Fruit fly (Drosophila melanogaster) whole organism, prepupa: ENCODE results near the gene Trm1.

Source experiments
- Blimp-1 ChIP-seq: fragments of 200-800 bp; sonication (Bioruptor generic); optimal IDR thresholded peaks from 3 replicates; lab custom pipeline; 2017; ENCODE audit warnings: missing biosample characterization, missing genetic modification characterization, mild to moderate bottlenecking, moderate library complexity, missing genetic modification reagents
- CG10631 ChIP-seq: fragments of 200-800 bp; sonication (Bioruptor generic); optimal IDR thresholded peaks from 2 replicates; lab custom pipeline; 2016; ENCODE audit warnings: missing biosample characterization, missing genetic modification characterization
- CG10669 ChIP-seq: fragments of 200-800 bp; sonication (Bioruptor generic); optimal IDR thresholded peaks from 3 replicates; lab custom pipeline; 2018; ENCODE audit warnings: missing biosample characterization, mild to moderate bottlenecking, missing genetic modification characterization, moderate library complexity
- CG11294 ChIP-seq: fragments of 200-800 bp; sonication (Bioruptor generic); IDR thresholded peaks from 2 replicates; pipeline ENCODE4 v1.3.6; 2022; ENCODE audit warnings: missing biosample characterization, missing genetic modification characterization
- CG11762 ChIP-seq: fragments of 200-800 bp; sonication (Bioruptor generic); optimal IDR thresholded peaks from 3 replicates; lab custom pipeline; 2016; ENCODE audit warnings: missing biosample characterization, missing genetic modification characterization; ENCODE audit not compliant: insufficient read depth
- CG11902 ChIP-seq: fragments of 200-800 bp; sonication (Bioruptor generic); optimal IDR thresholded peaks from 3 replicates; lab custom pipeline; 2016; ENCODE audit warnings: missing biosample characterization, missing genetic modification characterization
- CG15336 ChIP-seq: fragments of 200-800 bp; sonication (Bioruptor generic); IDR thresholded peaks from 2 replicates; pipeline ENCODE4 v1.3.6; 2022; ENCODE audit warnings: missing biosample characterization, missing genetic modification characterization
- CG1621 ChIP-seq: fragments of 200-800 bp; sonication (Bioruptor generic); optimal IDR thresholded peaks from 3 replicates; lab custom pipeline; 2018; ENCODE audit warnings: missing biosample characterization, mild to moderate bottlenecking, missing genetic modification characterization
- CG32006 ChIP-seq: fragments of 200-800 bp; sonication (Bioruptor generic); optimal IDR thresholded peaks from 3 replicates; lab custom pipeline; 2017; ENCODE audit warnings: missing biosample characterization, mild to moderate bottlenecking, missing genetic modification characterization
- CG34406 ChIP-seq: fragments of 200-800 bp; sonication (Bioruptor generic); optimal IDR thresholded peaks from 3 replicates; lab custom pipeline; 2016; ENCODE audit warnings: missing biosample characterization, missing genetic modification characterization
- CG6163 ChIP-seq: fragments of 200-800 bp; sonication (Bioruptor generic); IDR thresholded peaks from 3 replicates; pipeline ENCODE4 v1.3.6; 2022; ENCODE audit warnings: missing biosample characterization, missing genetic modification characterization
- CG6792 ChIP-seq: fragments of 200-800 bp; sonication (Bioruptor generic); optimal IDR thresholded peaks from 3 replicates; lab custom pipeline; 2016; ENCODE audit warnings: missing biosample characterization, missing genetic modification characterization
- CG6854 ChIP-seq: fragments of 200-800 bp; sonication (Bioruptor generic); optimal IDR thresholded peaks from 2 replicates; lab custom pipeline; 2017; ENCODE audit warnings: missing biosample characterization, mild to moderate bottlenecking, missing genetic modification characterization
- CG8119 ChIP-seq: fragments of 200-800 bp; sonication (Bioruptor generic); IDR thresholded peaks from 3 replicates; pipeline ENCODE4 v1.3.6; 2022; ENCODE audit warnings: missing biosample characterization, missing genetic modification characterization
- CG9139 ChIP-seq: fragments of 200-800 bp; sonication (Bioruptor generic); optimal IDR thresholded peaks from 3 replicates; lab custom pipeline; 2017; ENCODE audit warnings: missing biosample characterization, mild to moderate bottlenecking, missing genetic modification characterization
- Eip78C ChIP-seq: fragments of 200-800 bp; sonication (Bioruptor generic); peaks from one replicate; lab custom pipeline; 2016; ENCODE audit warnings: missing biosample characterization, missing genetic modification characterization
- Eip93F ChIP-seq: fragments of 200-800 bp; sonication (Bioruptor generic); optimal IDR thresholded peaks from 2 replicates; lab custom pipeline; 2016; ENCODE audit warnings: missing biosample characterization, mild to moderate bottlenecking, missing genetic modification characterization
- Ets21C ChIP-seq: fragments of 200-800 bp; sonication (Bioruptor generic); optimal IDR thresholded peaks from 3 replicates; lab custom pipeline; 2016; ENCODE audit warnings: missing biosample characterization, missing genetic modification characterization
- Ets96B ChIP-seq: fragments of 200-800 bp; optimal IDR thresholded peaks from 2 replicates; lab custom pipeline; 2019; ENCODE audit warnings: missing biosample characterization, mild to moderate bottlenecking, missing genetic modification characterization, moderate library complexity
- Hr38 ChIP-seq: sonication (Bioruptor generic); optimal IDR thresholded peaks from 2 replicates; lab custom pipeline; 2016; ENCODE audit warnings: missing biosample characterization, missing genetic modification characterization
- Hr39 ChIP-seq: fragments of 200-800 bp; sonication (Bioruptor generic); optimal IDR thresholded peaks from 2 replicates; lab custom pipeline; 2016; ENCODE audit warnings: missing biosample characterization, missing genetic modification characterization
- Hr4 ChIP-seq: fragments of 200-800 bp; sonication (Bioruptor generic); optimal IDR thresholded peaks from 3 replicates; lab custom pipeline; 2016; ENCODE audit warnings: missing biosample characterization, missing genetic modification characterization
- Lpt ChIP-seq: fragments of 200-800 bp; sonication (Bioruptor generic); optimal IDR thresholded peaks from 3 replicates; lab custom pipeline; 2016; ENCODE audit warnings: missing biosample characterization, missing genetic modification characterization
- Met ChIP-seq: fragments of 200-800 bp; sonication (Bioruptor generic); optimal IDR thresholded peaks from 3 replicates; lab custom pipeline; 2016; ENCODE audit warnings: missing biosample characterization, missing genetic modification characterization
- OdsH ChIP-seq: fragments of 200-800 bp; sonication (Bioruptor generic); optimal IDR thresholded peaks from 3 replicates; lab custom pipeline; 2016; ENCODE audit warnings: missing biosample characterization, missing genetic modification characterization
- Smox ChIP-seq: fragments of 200-800 bp; sonication (Bioruptor generic); optimal IDR thresholded peaks from 3 replicates; lab custom pipeline; 2016; ENCODE audit warnings: missing biosample characterization, missing genetic modification characterization
- achi ChIP-seq: fragments of 200-800 bp; sonication (Bioruptor generic); optimal IDR thresholded peaks from 3 replicates; lab custom pipeline; 2016; ENCODE audit warnings: missing biosample characterization, missing genetic modification characterization
- acj6 ChIP-seq: fragments of 200-800 bp; sonication (Bioruptor generic); optimal IDR thresholded peaks from 3 replicates; lab custom pipeline; 2016; ENCODE audit warnings: missing biosample characterization, missing genetic modification characterization
- cyc ChIP-seq: fragments of 200-800 bp; sonication (Bioruptor generic); optimal IDR thresholded peaks from 3 replicates; lab custom pipeline; 2016; ENCODE audit warnings: missing biosample characterization, missing genetic modification characterization
- dac ChIP-seq: fragments of 200-800 bp; sonication (Bioruptor generic); optimal IDR thresholded peaks from 2 replicates; lab custom pipeline; 2017; ENCODE audit warnings: missing biosample characterization, mild to moderate bottlenecking, missing genetic modification characterization
- dsx ChIP-seq: fragments of 200-800 bp; optimal IDR thresholded peaks from 3 replicates; lab custom pipeline; 2019; ENCODE audit warnings: missing biosample characterization, mild to moderate bottlenecking, missing genetic modification characterization, moderate library complexity; ENCODE audit not compliant: poor library complexity, severe bottlenecking
- eg ChIP-seq: fragments of 200-800 bp; sonication (Bioruptor generic); IDR thresholded peaks from 3 replicates; pipeline ENCODE4 v1.3.6; 2022; ENCODE audit warnings: missing biosample characterization, missing genetic modification characterization
- fd85E ChIP-seq: fragments of 200-800 bp; sonication (Bioruptor generic); optimal IDR thresholded peaks from 3 replicates; lab custom pipeline; 2016; ENCODE audit warnings: missing biosample characterization, missing genetic modification characterization
- fkh ChIP-seq: fragments of 200-800 bp; sonication (Bioruptor generic); optimal IDR thresholded peaks from 3 replicates; lab custom pipeline; 2017; ENCODE audit warnings: missing biosample characterization, mild to moderate bottlenecking, missing genetic modification characterization, moderate library complexity
- lz ChIP-seq: fragments of 200-800 bp; sonication (Bioruptor generic); optimal IDR thresholded peaks from 3 replicates; lab custom pipeline; 2016; ENCODE audit warnings: missing biosample characterization, missing genetic modification characterization
- net ChIP-seq: fragments of 200-800 bp; sonication (Bioruptor generic); optimal IDR thresholded peaks from 3 replicates; lab custom pipeline; 2016; ENCODE audit warnings: missing biosample characterization, missing genetic modification characterization
- pdm3 ChIP-seq: fragments of 200-800 bp; sonication (Bioruptor generic); optimal IDR thresholded peaks from 3 replicates; lab custom pipeline; 2016; ENCODE audit warnings: missing biosample characterization, missing genetic modification characterization
- salr ChIP-seq, 2 experiments: fragments of 200-800 bp; sonication (Bioruptor generic); optimal IDR thresholded peaks; 3 replicates each; lab custom pipeline; 2016 to 2018; ENCODE audit warnings: missing biosample characterization in 2 of 2, missing genetic modification characterization in 2 of 2, mild to moderate bottlenecking in 1 of 2
- ss ChIP-seq, 2 experiments: fragments of 200-800 bp; sonication (Bioruptor generic); optimal IDR thresholded peaks; 2 replicates in 1 of 2; 3 replicates in 1 of 2; lab custom pipeline; 2017 to 2018; ENCODE audit warnings: mild to moderate bottlenecking in 2 of 2, missing biosample characterization in 2 of 2, missing genetic modification characterization in 2 of 2, moderate library complexity in 1 of 2
- svp ChIP-seq: fragments of 200-800 bp; sonication (Bioruptor generic); peaks from one replicate; lab custom pipeline; 2016; ENCODE audit warnings: missing biosample characterization, missing genetic modification characterization
- topi ChIP-seq: fragments of 200-800 bp; sonication (Bioruptor generic); optimal IDR thresholded peaks from 3 replicates; lab custom pipeline; 2016; ENCODE audit warnings: missing biosample characterization, missing genetic modification characterization
- vri ChIP-seq: fragments of 200-800 bp; sonication (Bioruptor generic); optimal IDR thresholded peaks from 3 replicates; lab custom pipeline; 2016; ENCODE audit warnings: missing biosample characterization, mild to moderate bottlenecking, missing genetic modification characterization

The Trm1 gene

DNA sequence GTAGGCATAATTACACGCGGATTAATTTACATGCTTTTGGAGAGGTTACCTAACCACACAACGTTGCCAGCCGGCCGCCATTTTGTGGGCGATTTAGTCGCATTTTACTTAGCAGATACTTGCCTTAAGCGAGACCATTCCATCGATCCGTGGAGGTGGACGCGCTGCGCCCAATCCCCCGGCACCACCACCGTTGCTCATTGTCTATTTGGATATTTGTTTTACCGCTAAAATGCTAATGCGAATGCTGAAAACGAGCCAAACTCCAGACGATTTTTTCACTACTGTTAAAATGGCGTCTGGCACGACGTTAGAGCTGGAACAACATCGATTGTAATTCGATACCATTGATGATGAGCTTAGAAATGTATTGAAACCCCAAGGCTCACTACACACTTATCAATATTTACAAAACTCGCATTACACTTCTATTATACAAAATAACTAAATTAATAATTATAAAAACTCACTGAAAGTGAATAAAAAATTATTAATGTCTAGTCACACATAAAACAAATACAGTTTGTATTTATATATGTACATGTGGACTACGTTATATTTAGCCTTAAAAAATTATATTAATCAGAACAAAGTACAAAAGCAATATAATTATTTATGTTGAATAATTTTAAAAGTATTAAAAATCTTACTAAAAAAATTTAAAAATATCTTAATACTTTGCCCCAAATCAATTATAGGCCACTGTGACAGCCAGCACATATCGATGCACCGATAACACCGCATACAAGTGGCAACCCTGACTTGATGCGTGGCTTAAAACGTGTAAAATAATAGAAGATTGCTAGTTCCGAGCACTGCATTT is 6.1 kb downstream of the Trm1 start, which contains the start of gene eRF3 (continued):
- TF ChIP-seq Blimp-1 (GFP tag; lab: Kevin White, UChicago): no peak
- TF ChIP-seq CG8119 (GFP tag; lab: Robert Waterston, UW): peak; percentile 74; the same call in 2 of the 3 replicates
- peak; percentile 51 for TF ChIP-seq topi (GFP tag; lab: Kevin White, UChicago)
- peak; percentile 55 for TF ChIP-seq Smox
- peak; percentile 83 for TF ChIP-seq CG10631
- peak; percentile 88 for TF ChIP-seq svp (GFP tag; lab: Kevin White, UChicago)
- peak; percentile 35 for TF ChIP-seq CG10669
- peak; percentile 67 for TF ChIP-seq CG15336 (GFP tag; lab: Robert Waterston, UW)
- TF ChIP-seq net (GFP tag; lab: Kevin White, UChicago): peak; percentile 49
- peak; percentile 76 for TF ChIP-seq CG34406 (GFP tag; lab: Kevin White, UChicago)
- peak; percentile 51 for TF ChIP-seq Hr4 (GFP tag; lab: Kevin White, UChicago)
- peak; percentile 60 for TF ChIP-seq pdm3
- peak; percentile 36 for TF ChIP-seq dac (GFP tag; lab: Kevin White, UChicago)
- TF ChIP-seq Hr39: peak; percentile 29
- peak; percentile 73 for TF ChIP-seq vri (GFP tag; lab: Kevin White, UChicago)
- peak; percentile 30 for TF ChIP-seq Met
- TF ChIP-seq fd85E (GFP tag; lab: Kevin White, UChicago): no peak
- TF ChIP-seq CG11294 (GFP tag; lab: Robert Waterston, UW): peak; percentile 43; the same call in 1 of the 2 replicates
- TF ChIP-seq CG1621 (tag; lab: Kevin White, UChicago): no peak
- peak; percentile 3 for TF ChIP-seq Eip93F
- TF ChIP-seq CG11902: peak; percentile 39
- TF ChIP-seq CG9139 (GFP tag; lab: Kevin White, UChicago): no peak
- TF ChIP-seq cyc: peak; percentile 43
- TF ChIP-seq lz: peak; percentile 29
- peak; percentile 70 for TF ChIP-seq Ets96B (tag; lab: Kevin White, UChicago)
- TF ChIP-seq Ets21C (GFP tag; lab: Kevin White, UChicago): no peak
- TF ChIP-seq Eip78C: peak; percentile 85
- no peak for TF ChIP-seq Hr38
- TF ChIP-seq eg (GFP tag; lab: Robert Waterston, UW): peak; percentile 69
- TF ChIP-seq salr (GFP tag; optimal IDR thresholded peaks at IDR 0.05; lab: Kevin White, UChicago): peak in 1 of 2 experiments; percentile 71
- TF ChIP-seq achi (GFP tag; lab: Kevin White, UChicago): peak; percentile 62
- TF ChIP-seq OdsH (GFP tag; lab: Kevin White, UChicago): peak; percentile 67
- peak; percentile 38 for TF ChIP-seq fkh
- peak; percentile 76 for TF ChIP-seq acj6 (GFP tag; lab: Kevin White, UChicago)
- TF ChIP-seq dsx: peak; percentile 46
- peak; percentile 42 for TF ChIP-seq CG6792 (GFP tag; lab: Kevin White, UChicago)

DNA sequence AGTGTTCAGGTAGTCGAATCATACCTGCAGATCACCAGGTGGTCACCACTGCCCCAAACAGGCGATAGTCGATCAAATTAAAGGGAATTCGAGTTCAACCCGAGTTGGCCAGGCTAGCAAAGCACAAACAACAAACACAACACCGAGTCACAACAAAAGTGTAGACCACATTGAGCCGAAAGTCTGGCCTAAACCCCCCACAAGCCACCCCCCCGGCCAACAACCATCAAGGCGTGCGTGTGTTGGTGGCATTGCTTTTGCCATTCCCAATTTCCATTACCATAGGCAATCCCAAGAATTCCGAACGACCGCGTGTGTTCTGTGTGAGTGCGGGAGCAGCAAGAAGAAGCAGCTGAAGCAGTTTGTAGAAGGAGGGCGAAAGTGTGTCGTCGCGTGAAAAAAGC is 6.7 kb downstream of the Trm1 start, which contains the start of gene SC35:
SC35 (minus strand) TSS at position 131 of the 404 bp plus-strand sequence.
- TF ChIP-seq CG11762 (GFP tag; lab: Kevin White, UChicago) (no peak), CG6163 (GFP tag; lab: Robert Waterston, UW) (no peak), fd85E (GFP tag; lab: Kevin White, UChicago) (no peak), Ets21C (GFP tag; lab: Kevin White, UChicago) (no peak), CG6854 (GFP tag; lab: Kevin White, UChicago) (peak; percentile 20), svp (GFP tag; lab: Kevin White, UChicago) (no peak), CG32006 (no peak), Lpt (GFP tag; lab: Kevin White, UChicago) (no peak), net (GFP tag; lab: Kevin White, UChicago) (no peak), ss (GFP tag; optimal IDR thresholded peaks at IDR 0.05; lab: Kevin White, UChicago) (peak in 1 of 2 experiments; percentile 25)
